Worm (Caenorhabditis elegans) whole organism, L4 larva: ENCODE data around the gene hch-1.

Experiments
- F26F4.8 ChIP-seq: fragments of 200-800 bp; sonication (Bioruptor generic); conservative IDR thresholded peaks from 2 replicates; pipeline ENCODE4 v1.3.6; 2022; ENCODE audit warnings: missing genetic modification characterization, missing compliant biosample characterization
- Y48G9A.11 ChIP-seq: fragments of 200-800 bp; sonication (Bioruptor generic); IDR thresholded peaks from 2 replicates; pipeline ENCODE4 v1.3.6; 2022; ENCODE audit warnings: missing genetic modification reagents, missing genetic modification characterization, missing compliant biosample characterization
- Y75B8A.6 ChIP-seq: fragments of 200-800 bp; sonication (Bioruptor generic); IDR thresholded peaks from 2 replicates; pipeline ENCODE4 v1.3.6; 2022; ENCODE audit warnings: missing genetic modification reagents, missing genetic modification characterization, missing compliant biosample characterization
- ZK337.2 ChIP-seq: fragments of 200-800 bp; sonication (Bioruptor generic); IDR thresholded peaks from 2 replicates; pipeline ENCODE4 v1.3.6; 2022; ENCODE audit warnings: missing genetic modification reagents, missing genetic modification characterization, missing compliant biosample characterization
- ZK546.5 ChIP-seq, 2 experiments: sonication (generic microtip); optimal IDR thresholded peaks; 2 replicates each; lab custom pipeline; 2017; ENCODE audit warnings: missing biosample characterization in 2 of 2, missing genetic modification characterization in 2 of 2
- aha-1 ChIP-seq: fragments of 150-350 bp; peaks from one replicate; lab custom pipeline; 2014; ENCODE audit warnings: missing biosample characterization, missing genetic modification characterization
- aly-2 ChIP-seq: sonication (generic microtip); optimal IDR thresholded peaks from 2 replicates; lab custom pipeline; 2018; ENCODE audit warnings: missing biosample characterization, missing genetic modification characterization
- ceh-20 ChIP-seq: fragments of 200-800 bp; sonication (Bioruptor generic); IDR thresholded peaks from 2 replicates; pipeline ENCODE4 v1.3.6; 2022; ENCODE audit warnings: missing genetic modification reagents, missing genetic modification characterization, missing compliant biosample characterization
- ceh-32 ChIP-seq: sonication (generic microtip); optimal IDR thresholded peaks from 2 replicates; lab custom pipeline; 2016; ENCODE audit warnings: mild to moderate bottlenecking, missing genetic modification characterization, missing compliant biosample characterization; ENCODE audit not compliant: poor library complexity
- ceh-44 ChIP-seq: fragments of 200-800 bp; sonication (Bioruptor generic); IDR thresholded peaks from 2 replicates; pipeline ENCODE4 v1.3.6; 2022; ENCODE audit warnings: missing genetic modification reagents, missing genetic modification characterization, missing compliant biosample characterization
- ces-1 ChIP-seq: fragments of 150-350 bp; sonication (generic microtip); optimal IDR thresholded peaks from 4 replicates; lab custom pipeline; 2014; ENCODE audit warnings: missing biosample characterization, missing genetic modification reagents, missing genetic modification characterization
- daf-12 ChIP-seq: fragments of 150-350 bp; optimal IDR thresholded peaks from 2 replicates; lab custom pipeline; 2014; ENCODE audit warnings: missing biosample characterization, missing genetic modification reagents, missing genetic modification characterization
- daf-19 ChIP-seq: fragments of 200-800 bp; sonication (Bioruptor generic); conservative IDR thresholded peaks from 2 replicates; pipeline ENCODE4 v1.3.6; 2022; ENCODE audit warnings: missing genetic modification characterization, missing compliant biosample characterization
- dmd-9 ChIP-seq: fragments of 200-800 bp; sonication (Bioruptor generic); IDR thresholded peaks from 2 replicates; pipeline ENCODE4 v1.3.6; 2022; ENCODE audit warnings: missing genetic modification reagents, missing genetic modification characterization, missing compliant biosample characterization
- dpl-1 ChIP-seq: fragments of 150-350 bp; optimal IDR thresholded peaks from 2 replicates; lab custom pipeline; 2014; ENCODE audit warnings: missing biosample characterization, missing genetic modification reagents, missing genetic modification characterization
- dve-1 ChIP-seq: sonication (generic microtip); optimal IDR thresholded peaks from 2 replicates; lab custom pipeline; 2017; ENCODE audit warnings: antibody characterized with exemption, mild to moderate bottlenecking, missing genetic modification characterization, missing compliant biosample characterization; ENCODE audit not compliant: insufficient read depth
- egl-43 ChIP-seq: fragments of 200-800 bp; sonication (Bioruptor generic); IDR thresholded peaks from 2 replicates; pipeline ENCODE4 v1.3.6; 2022; ENCODE audit warnings: missing genetic modification reagents, missing genetic modification characterization, missing compliant biosample characterization
- fos-1 ChIP-seq: fragments of 150-350 bp; optimal IDR thresholded peaks from 2 replicates; lab custom pipeline; 2014; ENCODE audit warnings: missing biosample characterization, missing genetic modification characterization
- gei-8 ChIP-seq: fragments of 200-800 bp; sonication (Bioruptor generic); optimal IDR thresholded peaks from 2 replicates; lab custom pipeline; 2018; ENCODE audit warnings: mild to moderate bottlenecking, missing genetic modification characterization, missing compliant biosample characterization
- jun-1 ChIP-seq: fragments of 150-350 bp; optimal IDR thresholded peaks from 2 replicates; lab custom pipeline; 2014; ENCODE audit warnings: missing biosample characterization, missing genetic modification reagents, missing genetic modification characterization
- lin-1 ChIP-seq: fragments of 200-800 bp; sonication (Bioruptor generic); IDR thresholded peaks from 2 replicates; pipeline ENCODE4 v1.3.6; 2022; ENCODE audit warnings: missing genetic modification reagents, missing genetic modification characterization, missing compliant biosample characterization
- lin-29 ChIP-seq: fragments of 200-800 bp; sonication (Bioruptor generic); IDR thresholded peaks from 2 replicates; pipeline ENCODE4 v1.3.6; 2022; ENCODE audit warnings: missing genetic modification reagents, missing genetic modification characterization, missing compliant biosample characterization
- lsy-2 ChIP-seq, 2 experiments: fragments of 150-350 bp in 1 of 2; sonication (generic microtip) in 1 of 2; optimal IDR thresholded peaks; 2 replicates each; lab custom pipeline; 2014 to 2017; ENCODE audit warnings: missing biosample characterization in 2 of 2, missing genetic modification characterization in 2 of 2
- madf-5 ChIP-seq, 2 experiments: fragments of 200-800 bp; sonication (Bioruptor generic); IDR thresholded peaks; 2 replicates each; pipeline ENCODE4 v1.3.6; 2022; ENCODE audit warnings: missing compliant biosample characterization in 2 of 2, missing genetic modification characterization in 2 of 2
- madf-9 ChIP-seq: fragments of 200-800 bp; sonication (Bioruptor generic); conservative IDR thresholded peaks from 2 replicates; pipeline ENCODE4 v1.3.6; 2022; ENCODE audit warnings: missing genetic modification reagents, missing genetic modification characterization, missing compliant biosample characterization
- nhr-237 ChIP-seq: sonication (generic microtip); optimal IDR thresholded peaks from 2 replicates; lab custom pipeline; 2017; ENCODE audit warnings: missing biosample characterization, missing genetic modification characterization
- nhr-25 ChIP-seq: sonication (generic microtip); optimal IDR thresholded peaks from 2 replicates; lab custom pipeline; 2017; ENCODE audit warnings: missing genetic modification characterization, mild to moderate bottlenecking, missing compliant biosample characterization, antibody characterized with exemption, moderate library complexity, borderline replicate concordance; ENCODE audit not compliant: insufficient read depth
- nhr-28 ChIP-seq: fragments of 150-350 bp; optimal IDR thresholded peaks from 2 replicates; lab custom pipeline; 2014; ENCODE audit warnings: missing biosample characterization, missing genetic modification characterization
- pha-4 ChIP-seq, 2 experiments: fragments of 150-350 bp in 1 of 2; fragments of 200-800 bp in 1 of 2; sonication (Bioruptor generic) in 1 of 2; IDR thresholded peaks in 1 of 2; optimal IDR thresholded peaks in 1 of 2; 2 replicates each; pipeline versions ENCODE4 v1.3.6 to Lab custom; 2014 to 2022; ENCODE audit warnings: missing genetic modification characterization in 2 of 2, missing genetic modification reagents in 2 of 2, missing biosample characterization in 1 of 2, missing compliant biosample characterization in 1 of 2
- sdz-12 ChIP-seq: fragments of 200-800 bp; sonication (Bioruptor generic); optimal IDR thresholded peaks from 2 replicates; lab custom pipeline; 2018; ENCODE audit warnings: mild to moderate bottlenecking, missing genetic modification characterization, missing compliant biosample characterization
- spr-1 ChIP-seq: sonication (generic microtip); optimal IDR thresholded peaks from 2 replicates; lab custom pipeline; 2016; ENCODE audit warnings: mild to moderate bottlenecking, missing genetic modification characterization, missing compliant biosample characterization
- tag-97 ChIP-seq: fragments of 200-800 bp; sonication (Bioruptor generic); IDR thresholded peaks from 2 replicates; pipeline ENCODE4 v1.3.6; 2022; ENCODE audit warnings: missing genetic modification characterization, missing compliant biosample characterization
- tra-1 ChIP-seq: fragments of 200-800 bp; sonication (Bioruptor generic); IDR thresholded peaks from 2 replicates; pipeline ENCODE4 v1.3.6; 2022; ENCODE audit warnings: missing genetic modification reagents, missing genetic modification characterization, missing compliant biosample characterization
- unc-62 ChIP-seq, 3 experiments: fragments of 150-350 bp in 1 of 3; sonication (generic microtip); optimal IDR thresholded peaks in 2 of 3; peaks in 1 of 3; 1 replicate in 1 of 3; 2 replicates in 2 of 3; lab custom pipeline; 2014 to 2017; ENCODE audit warnings: missing biosample characterization in 3 of 3, missing genetic modification characterization in 3 of 3, missing genetic modification reagents in 3 of 3, missing genotype in 1 of 3
- vab-7 ChIP-seq: fragments of 200-800 bp; sonication (Bioruptor generic); IDR thresholded peaks from 2 replicates; pipeline ENCODE4 v1.3.6; 2022; ENCODE audit warnings: missing genetic modification reagents, missing genetic modification characterization, missing compliant biosample characterization

hch-1 gene

ce11 chrX:14701490-14701889, 1.7 kb upstream of the hch-1 start, which contains the start of gene F40E10.5:
F40E10.5 (plus strand) TSS chrX:14701790.
- TF ChIP-seq dve-1 (tag; lab: Kevin White, UChicago) = no peak
- 0 out of 2 replicates have a peak, but pooled peaks have one; percentile 32 for TF ChIP-seq egl-43 (GFP tag; lab: Robert Waterston, UW)
- TF ChIP-seq aha-1 = peak; percentile 38
- TF ChIP-seq Y48G9A.11 = no peak
- TF ChIP-seq vab-7 (GFP tag; lab: Robert Waterston, UW) = no peak
- no peak for TF ChIP-seq lin-29
- no peak for TF ChIP-seq fos-1

DNA sequence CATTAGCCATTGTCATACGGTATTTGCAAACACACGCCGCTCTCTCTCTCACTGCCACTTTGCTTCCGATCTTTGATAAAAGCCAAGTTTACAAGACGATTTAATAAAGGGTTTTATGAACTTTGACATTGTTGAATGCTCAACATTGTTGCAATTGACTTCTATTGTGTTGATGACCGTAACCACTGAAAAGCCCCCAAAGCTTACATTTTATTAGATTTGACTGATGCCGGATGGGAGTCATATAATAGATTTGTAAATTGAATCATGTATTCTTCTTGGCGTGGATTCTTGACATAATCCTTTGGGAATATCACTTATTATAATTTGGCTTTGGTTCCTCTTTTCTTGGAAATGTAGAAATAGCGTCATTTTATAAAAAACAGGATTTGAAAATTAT, 3.9 kb downstream of the hch-1 start:
- no peak for TF ChIP-seq F26F4.8 (GFP tag; lab: Robert Waterston, UW)
- TF ChIP-seq spr-1 = no peak
- no peak for TF ChIP-seq ceh-32
- TF ChIP-seq daf-12 = no peak
- TF ChIP-seq tra-1 (GFP tag; lab: Robert Waterston, UW) = no peak
- TF ChIP-seq madf-5 (GFP tag; IDR thresholded peaks at IDR 0.05; lab: Robert Waterston, UW) = no peak
- TF ChIP-seq ces-1 (GFP tag; lab: Kevin White, UChicago) = no peak
- TF ChIP-seq sdz-12 (GFP tag; lab: Kevin White, UChicago) = no peak
- no peak for TF ChIP-seq ceh-20 (GFP tag; lab: Robert Waterston, UW)
- no peak for TF ChIP-seq nhr-28 (tag; lab: Kevin White, UChicago)
- TF ChIP-seq daf-19 (GFP tag; lab: Robert Waterston, UW) = no peak
- no peak for TF ChIP-seq dpl-1 (GFP tag; lab: Kevin White, UChicago)
- TF ChIP-seq aly-2 = no peak
- no peak for TF ChIP-seq jun-1 (tag; lab: Kevin White, UChicago)
- TF ChIP-seq pha-4 (GFP tag; IDR thresholded peaks at IDR 0.05; lab: Robert Waterston, UW) = no peak
- TF ChIP-seq pha-4 (tag; optimal IDR thresholded peaks at IDR 0.05; lab: Kevin White, UChicago) = no peak

- TF ChIP-seq ZK546.5 (tag; optimal IDR thresholded peaks at IDR 0.05; lab: Kevin White, UChicago) (no peak), gei-8 (GFP tag; lab: Kevin White, UChicago) (no peak), lsy-2 (tag; optimal IDR thresholded peaks at IDR 0.05; lab: Kevin White, UChicago) (no peak), unc-62 (GFP tag; optimal IDR thresholded peaks at IDR 0.05 in 1 of 2; lab: Kevin White, UChicago) (peak in 1 of 2 experiments; percentile 53), unc-62 (tag; optimal IDR thresholded peaks at IDR 0.05; lab: Kevin White, UChicago) (no peak), daf-12 (no peak), aly-2 (no peak), lin-1 (no peak), ZK337.2 (GFP tag; lab: Robert Waterston, UW) (no peak), dmd-9 (GFP tag; lab: Robert Waterston, UW) (no peak), nhr-237 (tag; lab: Kevin White, UChicago) (no peak), ces-1 (GFP tag; lab: Kevin White, UChicago) (peak; percentile 32)
These were observed 5.1 kb downstream of the hch-1 start for ce11 chrX:14694633-14695177.

DNA sequence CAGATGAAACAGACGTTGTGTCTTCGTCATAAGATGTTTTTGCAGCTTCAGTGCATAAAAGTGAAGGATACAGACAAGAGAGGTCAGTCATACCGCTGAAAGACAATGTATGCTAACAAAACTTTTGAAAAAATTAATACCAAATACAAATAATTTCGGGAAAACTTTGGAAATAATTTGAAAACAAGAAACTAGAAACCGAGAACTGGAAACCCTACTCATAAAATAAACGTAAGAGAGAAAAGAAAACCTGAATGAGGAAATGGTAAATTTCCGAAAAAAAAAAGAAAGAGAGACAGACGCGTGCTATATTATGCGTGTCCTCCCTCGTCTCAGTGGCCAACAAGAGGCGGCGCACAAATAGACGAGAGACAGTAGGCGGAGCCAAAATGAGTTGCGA, 6.9 kb downstream of the hch-1 start, which contains the start of gene sox-3:
TSS of gene sox-3 (minus strand) at position 101 of the 400 bp plus-strand sequence.
- TF ChIP-seq sdz-12 (GFP tag; lab: Kevin White, UChicago) = no peak
- no peak for TF ChIP-seq ceh-44 (GFP tag; lab: Robert Waterston, UW)
- no peak for TF ChIP-seq egl-43 (GFP tag; lab: Robert Waterston, UW)
- no peak for TF ChIP-seq ceh-32
- no peak for TF ChIP-seq dpl-1 (GFP tag; lab: Kevin White, UChicago)
- no peak for TF ChIP-seq F26F4.8 (GFP tag; lab: Robert Waterston, UW)
- TF ChIP-seq spr-1 = no peak
- TF ChIP-seq jun-1 (tag; lab: Kevin White, UChicago) = no peak
- no peak for TF ChIP-seq madf-9
- no peak for TF ChIP-seq tag-97
- no peak for TF ChIP-seq ZK546.5 (tag; optimal IDR thresholded peaks at IDR 0.05; lab: Kevin White, UChicago)
- no peak for TF ChIP-seq Y75B8A.6
- TF ChIP-seq nhr-25 = no peak
- TF ChIP-seq, all 104 proteins: peak for 0
